Fruit fly (Drosophila melanogaster) whole organism, pupa: ENCODE results near the gene Ccp84Af.

ENCODE experiments used
- CG13204 ChIP-seq: fragments of 200-800 bp; sonication (Bioruptor generic); optimal IDR thresholded peaks from 2 replicates; lab custom pipeline; 2018; ENCODE audit warnings: missing biosample characterization, mild to moderate bottlenecking, missing genetic modification characterization, moderate library complexity
- CG32121 ChIP-seq: fragments of 200-800 bp; sonication (Bioruptor generic); IDR thresholded peaks from 2 replicates; pipeline ENCODE4 v1.3.6; 2022; ENCODE audit warnings: missing biosample characterization, missing genetic modification characterization
- CG34367 ChIP-seq: fragments of 200-800 bp; sonication (Bioruptor generic); optimal IDR thresholded peaks from 2 replicates; lab custom pipeline; 2018; ENCODE audit warnings: missing biosample characterization, mild to moderate bottlenecking, missing genetic modification characterization
- CG4496 ChIP-seq: fragments of 200-800 bp; sonication (Bioruptor generic); IDR thresholded peaks from 3 replicates; pipeline ENCODE4 v1.3.6; 2022; ENCODE audit warnings: missing biosample characterization, missing genetic modification characterization
- CG8159 ChIP-seq: fragments of 200-800 bp; sonication (Bioruptor generic); optimal IDR thresholded peaks from 3 replicates; lab custom pipeline; 2018; ENCODE audit warnings: missing biosample characterization, mild to moderate bottlenecking, missing genetic modification characterization, moderate library complexity
- CG8301 ChIP-seq: fragments of 200-800 bp; sonication (Bioruptor generic); optimal IDR thresholded peaks from 2 replicates; lab custom pipeline; 2018; ENCODE audit warnings: missing biosample characterization, mild to moderate bottlenecking, missing genetic modification characterization
- EcR ChIP-seq: fragments of 200-800 bp; sonication (Bioruptor generic); optimal IDR thresholded peaks from 3 replicates; lab custom pipeline; 2019; ENCODE audit warnings: missing biosample characterization, missing genetic modification characterization, mild to moderate bottlenecking, moderate library complexity, missing genetic modification reagents
- Ets98B ChIP-seq: fragments of 200-800 bp; sonication (Bioruptor generic); IDR thresholded peaks from 2 replicates; pipeline ENCODE4 v1.3.6; 2022; ENCODE audit warnings: missing biosample characterization, missing genetic modification characterization
- fd96Ca ChIP-seq: fragments of 200-800 bp; sonication (Bioruptor generic); IDR thresholded peaks from 3 replicates; pipeline ENCODE4 v1.3.6; 2022; ENCODE audit warnings: missing biosample characterization, missing genetic modification characterization
- gl ChIP-seq: fragments of 200-800 bp; sonication (Bioruptor generic); optimal IDR thresholded peaks from 2 replicates; lab custom pipeline; 2018; ENCODE audit warnings: missing biosample characterization, mild to moderate bottlenecking, missing genetic modification characterization

The Ccp84Af gene

dm6 chr3R:6646740-6647139, 43.3 kb downstream of the Ccp84Af start, which contains the start of gene Taf1:
Taf1 (plus strand) TSS chr3R:6646889.
- TF ChIP-seq fd96Ca (GFP tag; lab: Robert Waterston, UW) (no peak), CG32121 (GFP tag; lab: Robert Waterston, UW) (no peak), CG34367 (tag; lab: Kevin White, UChicago) (no peak), EcR (no peak), CG13204 (GFP tag; lab: Kevin White, UChicago) (no peak), CG8159 (tag; lab: Kevin White, UChicago) (no peak)

- TF ChIP-seq Ets98B (GFP tag; lab: Robert Waterston, UW) (no peak), gl (tag; lab: Kevin White, UChicago) (no peak), CG32121 (GFP tag; lab: Robert Waterston, UW) (no peak), fd96Ca (GFP tag; lab: Robert Waterston, UW) (no peak), CG8301 (tag; lab: Kevin White, UChicago) (no peak)
These were observed 45.7 kb downstream of the Ccp84Af start, which contains the start of gene Ass for dm6 chr3R:6644334-6644733. Ass (minus strand) TSS chr3R:6644434.

dm6 chr3R:6640932-6641331, 49.1 kb downstream of the Ccp84Af start, which contains the start of gene CG31286:
CG31286 (plus strand) TSS chr3R:6641232.
- TF ChIP-seq CG4496 (GFP tag; lab: Robert Waterston, UW): no peak
